Worm (Caenorhabditis elegans) whole organism, L1 larva: ENCODE data around the gene T14B1.1.
A peak's percentile ranks its signal among the peaks of the same experiment; 100 is the strongest.

Source experiments
- C34B4.2 ChIP-seq: sonication (generic microtip); optimal IDR thresholded peaks from 2 replicates; lab custom pipeline; 2017; ENCODE audit warnings: mild to moderate bottlenecking, missing genetic modification characterization, missing compliant biosample characterization
- aly-2 ChIP-seq: fragments of 150-350 bp; optimal IDR thresholded peaks from 2 replicates; lab custom pipeline; 2014; ENCODE audit warnings: missing biosample characterization, missing genetic modification characterization
- ama-1 ChIP-seq: fragments of 150-350 bp; optimal IDR thresholded peaks from 2 replicates; lab custom pipeline; 2014
- blmp-1 ChIP-seq: fragments of 150-350 bp; optimal IDR thresholded peaks from 2 replicates; lab custom pipeline; 2014; ENCODE audit warnings: missing biosample characterization, missing genetic modification characterization
- ceh-63 ChIP-seq: fragments of 200-800 bp; sonication (Bioruptor generic); optimal IDR thresholded peaks from 2 replicates; lab custom pipeline; 2018; ENCODE audit warnings: mild to moderate bottlenecking, missing genetic modification characterization, missing compliant biosample characterization
- ceh-82 ChIP-seq, 3 experiments: fragments of 150-350 bp in 1 of 3; sonication (generic microtip) in 2 of 3; optimal IDR thresholded peaks; 2 replicates each; lab custom pipeline; 2014 to 2017; ENCODE audit warnings: missing biosample characterization in 3 of 3, missing genetic modification characterization in 3 of 3
- ceh-88 ChIP-seq: fragments of 200-800 bp; sonication (Bioruptor generic); IDR thresholded peaks from 2 replicates; pipeline ENCODE4 v1.3.6; 2022; ENCODE audit warnings: missing genetic modification characterization, missing compliant biosample characterization
- ceh-90 ChIP-seq: sonication (generic microtip); optimal IDR thresholded peaks from 2 replicates; lab custom pipeline; 2016; ENCODE audit warnings: missing genetic modification characterization, missing compliant biosample characterization
- ces-1 ChIP-seq: fragments of 150-350 bp; optimal IDR thresholded peaks from 2 replicates; lab custom pipeline; 2014; ENCODE audit warnings: missing biosample characterization, missing genetic modification reagents, missing genetic modification characterization
- efl-1 ChIP-seq, 4 experiments: fragments of 150-350 bp; optimal IDR thresholded peaks in 3 of 4; peaks in 1 of 4; 1 replicate in 1 of 4; 2 replicates in 3 of 4; lab custom pipeline; 2014; ENCODE audit warnings: missing biosample characterization in 2 of 4, missing genetic modification characterization in 2 of 4, missing genetic modification reagents in 2 of 4
- egl-13 ChIP-seq: sonication (generic microtip); optimal IDR thresholded peaks from 2 replicates; lab custom pipeline; 2016; ENCODE audit warnings: missing genotype, missing genetic modification reagents, missing genetic modification characterization, missing compliant biosample characterization
- elt-2 ChIP-seq: sonication (generic microtip); optimal IDR thresholded peaks from 2 replicates; lab custom pipeline; 2016; ENCODE audit warnings: missing genetic modification characterization, mild to moderate bottlenecking, inconsistent platforms, missing compliant biosample characterization, missing genetic modification reagents
- elt-3 ChIP-seq, 6 experiments: fragments of 150-350 bp in 1 of 6; sonication (generic microtip); optimal IDR thresholded peaks; 2 replicates each; lab custom pipeline; 2017 to 2018; ENCODE audit warnings: missing biosample characterization in 6 of 6, missing genetic modification characterization in 6 of 6, inconsistent platforms in 1 of 6
- fkh-10 ChIP-seq: sonication (generic microtip); optimal IDR thresholded peaks from 2 replicates; lab custom pipeline; 2017; ENCODE audit warnings: missing biosample characterization, missing genetic modification reagents, missing genetic modification characterization
- hlh-17 ChIP-seq: fragments of 200-800 bp; sonication (Bioruptor generic); optimal IDR thresholded peaks from 2 replicates; lab custom pipeline; 2018; ENCODE audit warnings: missing genetic modification characterization, mild to moderate bottlenecking, missing compliant biosample characterization, moderate library complexity, borderline replicate concordance
- isw-1 ChIP-seq: fragments of 200-800 bp; sonication (Bioruptor generic); IDR thresholded peaks from 2 replicates; pipeline ENCODE4 v1.3.6; 2022; ENCODE audit warnings: missing genetic modification characterization, missing compliant biosample characterization
- lin-14 ChIP-seq: fragments of 200-800 bp; sonication (Bioruptor generic); optimal IDR thresholded peaks from 2 replicates; lab custom pipeline; 2018; ENCODE audit warnings: mild to moderate bottlenecking, missing genetic modification characterization, moderate library complexity, missing compliant biosample characterization
- lin-15B ChIP-seq: fragments of 150-350 bp; sonication (generic microtip); optimal IDR thresholded peaks from 3 replicates; lab custom pipeline; 2014; ENCODE audit warnings: missing biosample characterization, missing genetic modification characterization
- lin-35 ChIP-seq, 2 experiments: fragments of 150-350 bp; optimal IDR thresholded peaks; 2 replicates each; lab custom pipeline; 2014; ENCODE audit warnings: missing biosample characterization in 2 of 2, missing genetic modification characterization in 2 of 2, missing genetic modification reagents in 2 of 2
- mab-9 ChIP-seq: fragments of 200-800 bp; sonication (Bioruptor generic); IDR thresholded peaks from 2 replicates; pipeline ENCODE4 v1.3.6; 2022; ENCODE audit warnings: missing genetic modification reagents, missing genetic modification characterization, missing compliant biosample characterization
- mef-2 ChIP-seq: fragments of 150-350 bp; optimal IDR thresholded peaks from 2 replicates; lab custom pipeline; 2014; ENCODE audit warnings: missing biosample characterization, missing genetic modification characterization
- mep-1 ChIP-seq: fragments of 150-350 bp; optimal IDR thresholded peaks from 2 replicates; lab custom pipeline; 2014; ENCODE audit warnings: missing biosample characterization, missing genetic modification characterization
- nhr-11 ChIP-seq: fragments of 150-350 bp; optimal IDR thresholded peaks from 2 replicates; lab custom pipeline; 2014; ENCODE audit warnings: missing biosample characterization, missing genetic modification characterization
- nhr-19 ChIP-seq: fragments of 200-800 bp; sonication (Bioruptor generic); conservative IDR thresholded peaks from 2 replicates; pipeline ENCODE4 v1.3.6; 2022; ENCODE audit warnings: missing genetic modification characterization, missing compliant biosample characterization
- nhr-20 ChIP-seq: sonication (generic microtip); optimal IDR thresholded peaks from 2 replicates; lab custom pipeline; 2016; ENCODE audit warnings: mild to moderate bottlenecking, missing genetic modification characterization, missing compliant biosample characterization
- nhr-28 ChIP-seq: fragments of 150-350 bp; optimal IDR thresholded peaks from 2 replicates; lab custom pipeline; 2014; ENCODE audit warnings: missing biosample characterization, missing genetic modification characterization
- nhr-47 ChIP-seq: sonication (generic microtip); optimal IDR thresholded peaks from 2 replicates; lab custom pipeline; 2016; ENCODE audit warnings: mild to moderate bottlenecking, missing genetic modification characterization, moderate library complexity, missing compliant biosample characterization
- nhr-71 ChIP-seq: sonication (generic microtip); optimal IDR thresholded peaks from 2 replicates; lab custom pipeline; 2016; ENCODE audit warnings: mild to moderate bottlenecking, missing genetic modification characterization, moderate library complexity, missing compliant biosample characterization
- nhr-76 ChIP-seq: sonication (generic microtip); optimal IDR thresholded peaks from 2 replicates; lab custom pipeline; 2017; ENCODE audit warnings: missing biosample characterization, missing genetic modification characterization
- nhr-90 ChIP-seq: sonication (generic microtip); optimal IDR thresholded peaks from 2 replicates; lab custom pipeline; 2016; ENCODE audit warnings: mild to moderate bottlenecking, missing genetic modification characterization, missing compliant biosample characterization; ENCODE audit not compliant: poor library complexity
- pag-3 ChIP-seq: sonication (generic microtip); optimal IDR thresholded peaks from 2 replicates; lab custom pipeline; 2017; ENCODE audit warnings: missing genetic modification characterization, mild to moderate bottlenecking, missing compliant biosample characterization, antibody characterized with exemption, borderline replicate concordance; ENCODE audit not compliant: insufficient read depth
- pax-3 ChIP-seq: fragments of 200-800 bp; sonication (Bioruptor generic); optimal IDR thresholded peaks from 2 replicates; lab custom pipeline; 2018; ENCODE audit warnings: mild to moderate bottlenecking, missing genetic modification characterization, moderate library complexity, missing compliant biosample characterization
- pqm-1 ChIP-seq: sonication (generic microtip); optimal IDR thresholded peaks from 3 replicates; lab custom pipeline; 2017; ENCODE audit warnings: missing biosample characterization, missing genetic modification characterization
- sox-4 ChIP-seq: sonication (generic microtip); optimal IDR thresholded peaks from 2 replicates; lab custom pipeline; 2016; ENCODE audit warnings: missing genetic modification characterization, missing compliant biosample characterization
- sptf-1 ChIP-seq: fragments of 150-350 bp; optimal IDR thresholded peaks from 2 replicates; lab custom pipeline; 2014; ENCODE audit warnings: missing biosample characterization, missing genetic modification characterization
- tbx-2 ChIP-seq: sonication (generic microtip); optimal IDR thresholded peaks from 2 replicates; lab custom pipeline; 2016; ENCODE audit warnings: missing genetic modification characterization, missing compliant biosample characterization
- tlp-1 ChIP-seq: fragments of 150-350 bp; optimal IDR thresholded peaks from 2 replicates; lab custom pipeline; 2014; ENCODE audit warnings: missing biosample characterization, missing genetic modification characterization
- unc-130 ChIP-seq: fragments of 150-350 bp; optimal IDR thresholded peaks from 2 replicates; lab custom pipeline; 2017; ENCODE audit warnings: missing biosample characterization, missing genetic modification characterization, inconsistent platforms
- unc-30 ChIP-seq: sonication (generic microtip); optimal IDR thresholded peaks from 2 replicates; lab custom pipeline; 2017; ENCODE audit warnings: missing biosample characterization, missing genetic modification characterization
- unc-86 ChIP-seq: sonication (generic microtip); optimal IDR thresholded peaks from 2 replicates; lab custom pipeline; 2016; ENCODE audit warnings: missing genetic modification characterization, missing compliant biosample characterization
- unc-98 ChIP-seq: fragments of 200-800 bp; sonication (Bioruptor generic); IDR thresholded peaks from 2 replicates; pipeline ENCODE4 v1.3.6; 2022; ENCODE audit warnings: missing genetic modification characterization, missing compliant biosample characterization
- vab-15 ChIP-seq: sonication (generic microtip); optimal IDR thresholded peaks from 2 replicates; lab custom pipeline; 2017; ENCODE audit warnings: missing genotype, mild to moderate bottlenecking, missing genetic modification characterization, missing compliant biosample characterization
- ztf-11 ChIP-seq, 2 experiments: sonication (generic microtip); optimal IDR thresholded peaks; 2 replicates each; lab custom pipeline; 2016 to 2017; ENCODE audit warnings: missing genetic modification characterization in 2 of 2, missing biosample characterization in 1 of 2, missing compliant biosample characterization in 1 of 2
- ztf-4 ChIP-seq: fragments of 150-350 bp; optimal IDR thresholded peaks from 2 replicates; lab custom pipeline; 2014; ENCODE audit warnings: missing biosample characterization, missing genetic modification characterization

The T14B1.1 gene

ce11 chrX:9637700-9638099 is 30.8 kb downstream of the T14B1.1 start (continued):
- TF ChIP-seq nhr-90 (tag; lab: Kevin White, UChicago) = peak; percentile 16
- TF ChIP-seq pax-3 (tag; lab: Kevin White, UChicago) = no peak
- no peak for TF ChIP-seq pag-3 (tag; lab: Kevin White, UChicago)
- TF ChIP-seq nhr-20 (tag; lab: Kevin White, UChicago) = no peak
- no peak for TF ChIP-seq mef-2 (tag; lab: Kevin White, UChicago)
- peak; percentile 16 for TF ChIP-seq blmp-1 (tag; lab: Kevin White, UChicago)

- peak in 1 of 2 experiments; percentile 5 for TF ChIP-seq lin-35 (GFP tag; optimal IDR thresholded peaks at IDR 0.05; lab: Kevin White, UChicago)
- TF ChIP-seq nhr-20 (tag; lab: Kevin White, UChicago) = no peak
- no peak for TF ChIP-seq ztf-4 (tag; lab: Kevin White, UChicago)
- TF ChIP-seq nhr-90 (tag; lab: Kevin White, UChicago) = no peak
- no peak for TF ChIP-seq elt-2
- TF ChIP-seq unc-86 = no peak
- no peak for TF ChIP-seq nhr-76 (tag; lab: Kevin White, UChicago)
- no peak for TF ChIP-seq unc-98 (GFP tag; lab: Robert Waterston, UW)
- no peak for TF ChIP-seq ztf-11 (tag; optimal IDR thresholded peaks at IDR 0.05; lab: Kevin White, UChicago)
- TF ChIP-seq lin-14 (GFP tag; lab: Kevin White, UChicago) = peak; percentile 20
- TF ChIP-seq unc-130 (tag; lab: Kevin White, UChicago) = no peak
- no peak for TF ChIP-seq aly-2 (tag; lab: Kevin White, UChicago)
- TF ChIP-seq ceh-82 (tag; optimal IDR thresholded peaks at IDR 0.05; lab: Kevin White, UChicago) = peak in 1 of 3 experiments; percentile 2
- TF ChIP-seq tlp-1 (tag; lab: Kevin White, UChicago) = no peak
- TF ChIP-seq ceh-88 (GFP tag; lab: Robert Waterston, UW) = no peak
- no peak for TF ChIP-seq tbx-2 (tag; lab: Kevin White, UChicago)
- no peak for TF ChIP-seq ces-1 (GFP tag; lab: Kevin White, UChicago)
- TF ChIP-seq ceh-90 (tag; lab: Kevin White, UChicago) = no peak
- TF ChIP-seq efl-1 (optimal IDR thresholded peaks at IDR 0.05; lab: Kevin White, UChicago) = no peak
- peak in 1 of 2 experiments; percentile 53 for TF ChIP-seq efl-1 (GFP tag; optimal IDR thresholded peaks at IDR 0.05 in 1 of 2; lab: Kevin White, UChicago)
- TF ChIP-seq blmp-1 (tag; lab: Kevin White, UChicago) = peak; percentile 25
- no peak for TF ChIP-seq isw-1
- no peak for TF ChIP-seq nhr-11
- no peak for TF ChIP-seq C34B4.2 (tag; lab: Kevin White, UChicago)
- no peak for TF ChIP-seq egl-13 (tag; lab: Kevin White, UChicago)
- TF ChIP-seq unc-30 = no peak
- TF ChIP-seq sptf-1 (tag; lab: Kevin White, UChicago) = no peak
Measured at ce11 chrX:9637137-9637536, 31.4 kb downstream of the T14B1.1 start.

- TF ChIP-seq ceh-63 (GFP tag; lab: Kevin White, UChicago) = no peak
- no peak for TF ChIP-seq nhr-71
- TF ChIP-seq elt-3 (tag; optimal IDR thresholded peaks at IDR 0.05; lab: Kevin White, UChicago) = no peak
- TF ChIP-seq sox-4 (tag; lab: Kevin White, UChicago) = no peak
- no peak for TF ChIP-seq ama-1
- no peak for TF ChIP-seq mef-2 (tag; lab: Kevin White, UChicago)
- TF ChIP-seq lin-15B (tag; lab: Kevin White, UChicago) = no peak
- TF ChIP-seq nhr-19 (GFP tag; lab: Robert Waterston, UW) = no peak
- TF ChIP-seq vab-15 (tag; lab: Kevin White, UChicago) = no peak
- TF ChIP-seq mep-1 (tag; lab: Kevin White, UChicago) = no peak
- TF ChIP-seq nhr-47 = no peak
- TF ChIP-seq nhr-28 (tag; lab: Kevin White, UChicago) = no peak
- TF ChIP-seq hlh-17 = no peak
- TF ChIP-seq ces-1 (GFP tag; lab: Kevin White, UChicago) = no peak
- TF ChIP-seq pqm-1 (tag; lab: Kevin White, UChicago) = no peak
- TF ChIP-seq fkh-10 = no peak
- TF ChIP-seq aly-2 (tag; lab: Kevin White, UChicago) = no peak
- no peak for TF ChIP-seq efl-1 (optimal IDR thresholded peaks at IDR 0.05; lab: Kevin White, UChicago)
- TF ChIP-seq efl-1 (GFP tag; optimal IDR thresholded peaks at IDR 0.05 in 1 of 2; lab: Kevin White, UChicago) = no peak
- no peak for TF ChIP-seq mab-9 (GFP tag; lab: Robert Waterston, UW)
Measured at ce11 chrX:9635376-9635775, 33.1 kb downstream of the T14B1.1 start, which contains the start of gene F34H10.5. F34H10.5 (plus strand) TSS chrX:9635676.
